Worm (Caenorhabditis elegans): Measurements from ENCODE around the gene Y59H11AR.3.

DNA sequence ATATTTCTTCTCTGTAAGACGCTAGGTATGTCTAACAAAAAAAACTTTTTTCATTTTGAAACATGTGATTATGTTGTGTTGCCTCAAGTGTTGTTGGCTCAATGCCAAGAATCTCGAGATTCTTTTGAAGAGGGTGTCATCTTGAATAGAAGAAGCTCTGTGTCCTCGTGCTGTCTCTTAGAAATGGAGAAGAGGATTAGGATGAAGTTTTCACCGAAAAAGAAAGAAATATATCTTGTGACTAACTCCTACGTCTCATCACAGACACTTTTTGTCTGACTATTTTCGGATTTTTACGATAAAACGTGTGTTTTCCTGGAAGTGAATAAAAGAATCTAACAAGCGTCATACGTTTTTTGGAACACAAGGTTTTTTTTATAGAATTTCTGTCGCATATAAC, 7.6 kb downstream of the Y59H11AR.3 start:
- TF ChIP-seq flt-1 (GFP tag; IDR thresholded peaks at IDR 0.05) (no peak), ztf-23 (GFP tag; IDR thresholded peaks at IDR 0.05) (no peak), klf-2 (GFP tag; conservative IDR thresholded peaks at IDR 0.05) (no peak), tab-1 (GFP tag; IDR thresholded peaks at IDR 0.05) (no peak)

All from whole organism, midembryonic.